Fruit fly (Drosophila melanogaster): ENCODE results near the gene CG32024.

Gene CG32024

DNA sequence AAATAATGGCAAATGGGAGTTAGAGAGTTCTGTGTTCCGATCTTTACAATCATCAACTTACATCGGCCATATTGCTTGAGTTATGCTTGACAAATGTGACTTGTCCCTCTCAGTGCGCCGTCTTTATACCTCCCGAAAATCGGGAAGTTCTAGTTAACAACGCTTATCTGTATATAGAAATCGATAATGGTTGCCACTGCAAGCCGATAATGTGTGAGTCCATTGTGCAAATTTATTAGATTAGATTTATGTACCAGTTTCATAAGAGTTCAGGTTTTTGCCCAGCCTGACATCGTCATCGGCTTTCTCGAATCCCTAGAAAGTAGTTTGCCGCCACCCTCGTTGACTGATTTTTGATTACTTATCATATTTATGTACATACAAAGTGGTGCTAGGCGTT is 19.0 kb upstream of the CG32024 start, which contains the start of gene Acbp5:
TSS of gene Acbp5 (minus strand) at position 101 of the 400 bp plus-strand sequence.
- TF ChIP-seq Hnf4 (GFP tag; optimal IDR thresholded peaks at IDR 0.05) (no peak), Dif (GFP tag; optimal IDR thresholded peaks at IDR 0.05; ENCODE audit: partially characterized antibody) (no peak), Mio (GFP tag; optimal IDR thresholded peaks at IDR 0.05) (no peak), usp (GFP tag; optimal IDR thresholded peaks at IDR 0.05) (no peak), jim (GFP tag; optimal IDR thresholded peaks at IDR 0.05) (no peak)

DNA sequence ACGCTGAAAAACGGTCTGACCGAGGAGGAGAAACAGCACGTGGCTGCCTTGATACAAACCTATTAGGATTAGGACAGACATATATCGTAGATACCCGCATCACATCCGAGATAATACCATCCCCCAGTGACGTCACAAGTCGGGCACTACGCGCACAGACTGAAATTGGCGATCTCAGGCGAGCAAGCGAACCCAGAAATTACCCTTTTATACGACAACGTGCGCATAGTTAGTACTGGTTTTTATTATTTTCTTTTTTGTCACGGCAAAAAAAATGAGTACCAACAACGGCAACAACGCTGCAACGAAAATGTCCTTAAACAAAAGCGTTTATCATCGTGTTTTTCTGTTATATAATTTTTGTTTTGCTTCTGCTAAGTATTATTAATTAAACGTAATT is 9.3 kb upstream of the CG32024 start:
- no peak for TF ChIP-seq Abd-B (GFP tag; optimal IDR thresholded peaks at IDR 0.05)

- TF ChIP-seq fru (GFP tag; optimal IDR thresholded peaks at IDR 0.05) = no peak
- TF ChIP-seq Myc (optimal IDR thresholded peaks at IDR 0.05) = peak; percentile 92
Measured at dm6 chr3L:8798539-8798938, 8.9 kb upstream of the CG32024 start.

dm6 chr3L:8800432-8800831 is 7.0 kb upstream of the CG32024 start, which contains the start of gene CG13310:
Gene CG13310, minus strand, starts transcription at chr3L:8800532.
- no peak for TF ChIP-seq Hr78 (GFP tag; optimal IDR thresholded peaks at IDR 0.05)
- TF ChIP-seq Vsx2 (GFP tag; optimal IDR thresholded peaks at IDR 0.05; ENCODE audit: partially characterized antibody) = no peak
- no peak for TF ChIP-seq sv (GFP tag; optimal IDR thresholded peaks at IDR 0.05)
- no peak for TF ChIP-seq Jra (GFP tag; optimal IDR thresholded peaks at IDR 0.05)
- TF ChIP-seq foxo (GFP tag; optimal IDR thresholded peaks at IDR 0.05) = no peak
- no peak for TF ChIP-seq jim (GFP tag; optimal IDR thresholded peaks at IDR 0.05)
- no peak for TF ChIP-seq lola (GFP tag; optimal IDR thresholded peaks at IDR 0.05)
- TF ChIP-seq woc (GFP tag; optimal IDR thresholded peaks at IDR 0.05) = no peak
- no peak for TF ChIP-seq fru (GFP tag; optimal IDR thresholded peaks at IDR 0.05)
- no peak for TF ChIP-seq CrebA (GFP tag; optimal IDR thresholded peaks at IDR 0.05; ENCODE audit: borderline replicate concordance)
- no peak for TF ChIP-seq rgr (GFP tag; optimal IDR thresholded peaks at IDR 0.05)
- TF ChIP-seq psq (GFP tag; optimal IDR thresholded peaks at IDR 0.05) = no peak
- TF ChIP-seq h (GFP tag; optimal IDR thresholded peaks at IDR 0.05) = no peak

DNA sequence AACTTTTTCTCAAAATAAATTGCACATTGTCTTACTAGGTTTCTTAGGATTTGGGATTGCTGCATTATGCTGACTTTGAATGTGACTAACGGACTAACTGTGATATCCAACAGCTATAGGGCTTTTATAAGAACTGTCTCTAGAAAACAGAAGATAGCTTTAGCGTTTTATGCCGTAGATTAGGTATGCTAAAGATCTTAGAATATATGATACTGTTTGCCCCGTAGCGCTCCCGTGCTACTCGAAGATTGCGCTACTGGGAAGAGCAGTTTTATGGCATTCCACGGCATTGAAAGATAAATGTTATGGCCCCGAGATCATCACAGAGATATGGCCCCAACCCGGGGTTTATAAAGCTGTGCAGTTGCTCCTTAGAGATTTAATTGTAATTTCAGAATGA is 5.3 kb upstream of the CG32024 start, which contains the start of the genes CG13311 and CG34426:
TSS of gene CG13311 (minus strand) at position 101 of the 400 bp plus-strand sequence.
TSS of gene CG34426 (plus strand) at position 400 of the 400 bp plus-strand sequence.
- TF ChIP-seq OdsH (GFP tag; optimal IDR thresholded peaks at IDR 0.05) (no peak), woc (GFP tag; optimal IDR thresholded peaks at IDR 0.05) (no peak), Vsx2 (GFP tag; optimal IDR thresholded peaks at IDR 0.05; ENCODE audit: partially characterized antibody) (no peak), dmrt93B (GFP tag; optimal IDR thresholded peaks at IDR 0.05) (no peak), Hr83 (GFP tag; optimal IDR thresholded peaks at IDR 0.05; ENCODE audit: poor library complexity, severe bottlenecking) (no peak), sage (GFP tag; optimal IDR thresholded peaks at IDR 0.05) (no peak), ey (GFP tag; optimal IDR thresholded peaks at IDR 0.05) (no peak), Dif (GFP tag; optimal IDR thresholded peaks at IDR 0.05; ENCODE audit: partially characterized antibody) (no peak), Hr78 (GFP tag; optimal IDR thresholded peaks at IDR 0.05) (no peak), brk (GFP tag; optimal IDR thresholded peaks at IDR 0.05) (no peak), Abd-B (GFP tag; optimal IDR thresholded peaks at IDR 0.05) (no peak), HLH106 (tag; optimal IDR thresholded peaks at IDR 0.05) (no peak), br (GFP tag; optimal IDR thresholded peaks at IDR 0.05) (no peak), sv (GFP tag; optimal IDR thresholded peaks at IDR 0.05) (no peak), lola (GFP tag; optimal IDR thresholded peaks at IDR 0.05) (no peak), CG32264 (GFP tag; optimal IDR thresholded peaks at IDR 0.05) (no peak), pan (optimal IDR thresholded peaks at IDR 0.05) (no peak)

- no peak for TF ChIP-seq dl (GFP tag; optimal IDR thresholded peaks at IDR 0.05; ENCODE audit: insufficient read depth in 1 of 2, partially characterized antibody in 2 of 2)
- TF ChIP-seq fru (GFP tag; optimal IDR thresholded peaks at IDR 0.05) = no peak
- TF ChIP-seq dmrt93B (GFP tag; optimal IDR thresholded peaks at IDR 0.05) = no peak
- TF ChIP-seq Abd-B (GFP tag; optimal IDR thresholded peaks at IDR 0.05) = no peak
- no peak for TF ChIP-seq Hr83 (GFP tag; optimal IDR thresholded peaks at IDR 0.05; ENCODE audit: poor library complexity, severe bottlenecking)
- no peak for TF ChIP-seq tai (GFP tag; optimal IDR thresholded peaks at IDR 0.05)
- no peak for TF ChIP-seq Sp1 (GFP tag; optimal IDR thresholded peaks at IDR 0.05)
- no peak for TF ChIP-seq rgr (GFP tag; optimal IDR thresholded peaks at IDR 0.05)
- TF ChIP-seq GATAd (GFP tag; optimal IDR thresholded peaks at IDR 0.05) = no peak
- no peak for TF ChIP-seq CrebA (GFP tag; optimal IDR thresholded peaks at IDR 0.05; ENCODE audit: borderline replicate concordance)
- TF ChIP-seq Myc (optimal IDR thresholded peaks at IDR 0.05) = no peak
- no peak for TF ChIP-seq Dfd (GFP tag; optimal IDR thresholded peaks at IDR 0.05)
- TF ChIP-seq br (GFP tag; optimal IDR thresholded peaks at IDR 0.05) = no peak
- no peak for TF ChIP-seq Vsx2 (GFP tag; optimal IDR thresholded peaks at IDR 0.05; ENCODE audit: partially characterized antibody)
- no peak for TF ChIP-seq usp (GFP tag; optimal IDR thresholded peaks at IDR 0.05)
Measured at dm6 chr3L:8804082-8804814, 3.2 kb upstream of the CG32024 start, which contains the start of the genes CG32023 and CG34427. Gene CG32023, minus strand, starts transcription at chr3L:8804182. Gene CG34427, plus strand, starts transcription at chr3L:8804764.
